Fruit fly (Drosophila melanogaster): Measurements from ENCODE around the gene CG17177.

Gene CG17177

DNA sequence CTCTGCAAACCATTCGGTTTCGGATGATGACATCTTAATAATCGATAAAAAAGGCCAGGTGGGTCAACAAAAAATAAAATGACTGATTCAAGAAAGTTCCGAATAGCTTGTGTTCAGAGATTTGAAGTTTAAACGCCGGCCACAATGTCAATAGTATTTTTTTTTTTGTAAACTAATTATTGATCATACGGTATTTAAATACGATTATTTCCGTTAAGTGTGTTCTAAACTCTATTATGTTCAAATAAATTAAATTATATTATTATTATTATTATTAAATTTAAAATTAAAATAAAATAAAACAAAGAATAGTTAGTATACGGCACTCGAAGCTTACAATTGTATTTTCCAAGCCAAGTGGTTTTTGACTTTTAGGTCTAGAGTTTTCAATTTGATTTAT, 31.9 kb upstream of the CG17177 start, which contains the start of gene CG13471:
TSS of gene CG13471 (minus strand) at position 101 of the 400 bp plus-strand sequence.
- TF ChIP-seq achi (GFP tag; optimal IDR thresholded peaks at IDR 0.05) (no peak), fkh (GFP tag; optimal IDR thresholded peaks at IDR 0.05) (no peak), Eip93F (GFP tag; optimal IDR thresholded peaks at IDR 0.05) (no peak), Smox (GFP tag; optimal IDR thresholded peaks at IDR 0.05) (no peak), esn (GFP tag; optimal IDR thresholded peaks at IDR 0.05) (no peak), net (GFP tag; optimal IDR thresholded peaks at IDR 0.05) (no peak), CG11762 (GFP tag; optimal IDR thresholded peaks at IDR 0.05; ENCODE audit: insufficient read depth) (no peak), eg (GFP tag; IDR thresholded peaks at IDR 0.05) (no peak), CG15336 (GFP tag; IDR thresholded peaks at IDR 0.05) (no peak), vri (GFP tag; optimal IDR thresholded peaks at IDR 0.05) (no peak)

DNA sequence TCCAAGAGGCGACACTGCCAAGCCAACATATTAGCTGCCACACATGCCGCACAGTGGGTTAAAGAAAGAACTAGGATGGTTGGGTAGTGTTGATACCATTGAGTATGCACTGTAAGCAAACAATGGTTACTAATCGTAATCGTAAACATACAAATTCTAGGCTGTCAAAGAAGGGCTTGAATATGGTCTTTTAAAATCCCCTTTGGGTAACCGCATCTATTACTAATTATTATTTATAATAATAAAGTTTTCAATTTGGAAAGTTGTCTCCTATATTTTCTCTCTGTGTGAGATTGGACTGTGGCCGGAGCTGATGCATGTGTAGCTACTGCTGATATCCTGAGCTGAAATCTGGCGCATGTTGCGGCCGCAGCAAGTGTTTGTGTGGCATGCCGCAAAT, 30.3 kb upstream of the CG17177 start:
- TF ChIP-seq acj6 (GFP tag; optimal IDR thresholded peaks at IDR 0.05), result peak; percentile 16
- TF ChIP-seq CG6808 (GFP tag; optimal IDR thresholded peaks at IDR 0.05), result peak; percentile 4
- TF ChIP-seq Eip93F (GFP tag; optimal IDR thresholded peaks at IDR 0.05), result no peak
- TF ChIP-seq Gug (GFP tag; IDR thresholded peaks at IDR 0.05), result no peak
- TF ChIP-seq vri (GFP tag; optimal IDR thresholded peaks at IDR 0.05), result no peak
- TF ChIP-seq CG6276 (GFP tag; optimal IDR thresholded peaks at IDR 0.05), result peak; percentile 17
- TF ChIP-seq esn (GFP tag; optimal IDR thresholded peaks at IDR 0.05), result no peak
- no peak for TF ChIP-seq CG6163 (GFP tag; IDR thresholded peaks at IDR 0.05)
- no peak for TF ChIP-seq Met (GFP tag; optimal IDR thresholded peaks at IDR 0.05)
- peak; percentile 25 for TF ChIP-seq Hr4 (GFP tag; optimal IDR thresholded peaks at IDR 0.05)
- TF ChIP-seq CG11294 (GFP tag; IDR thresholded peaks at IDR 0.05), result no peak
- no peak for TF ChIP-seq dac (GFP tag; optimal IDR thresholded peaks at IDR 0.05)
- no peak for TF ChIP-seq Sox15 (GFP tag; optimal IDR thresholded peaks at IDR 0.05)
- TF ChIP-seq CG9139 (GFP tag; optimal IDR thresholded peaks at IDR 0.05), result peak; percentile 27
- TF ChIP-seq CG11762 (GFP tag; optimal IDR thresholded peaks at IDR 0.05; ENCODE audit: insufficient read depth), result peak; percentile 11
- TF ChIP-seq Hr39 (GFP tag; optimal IDR thresholded peaks at IDR 0.05), result no peak
- TF ChIP-seq Blimp-1 (GFP tag; optimal IDR thresholded peaks at IDR 0.05), result no peak
- TF ChIP-seq fkh (GFP tag; optimal IDR thresholded peaks at IDR 0.05), result no peak
- TF ChIP-seq eg (GFP tag; IDR thresholded peaks at IDR 0.05), result peak; percentile 56; the same call in 1 of the 3 replicates
- TF ChIP-seq pdm3 (GFP tag; optimal IDR thresholded peaks at IDR 0.05), result no peak
- TF ChIP-seq spab (GFP tag; optimal IDR thresholded peaks at IDR 0.05), result peak; percentile 19
- peak; percentile 46 for TF ChIP-seq achi (GFP tag; optimal IDR thresholded peaks at IDR 0.05)
- TF ChIP-seq net (GFP tag; optimal IDR thresholded peaks at IDR 0.05), result peak; percentile 22
- TF ChIP-seq CG34406 (GFP tag; optimal IDR thresholded peaks at IDR 0.05), result no peak
- peak; percentile 21 for TF ChIP-seq fd59A (GFP tag; optimal IDR thresholded peaks at IDR 0.05)
- TF ChIP-seq CG16779 (tag; optimal IDR thresholded peaks at IDR 0.05), result peak; percentile 22
- TF ChIP-seq OdsH (GFP tag; optimal IDR thresholded peaks at IDR 0.05), result peak; percentile 30
- no peak for TF ChIP-seq Sox102F (GFP tag; optimal IDR thresholded peaks at IDR 0.05)
- no peak for TF ChIP-seq dsx (GFP tag; optimal IDR thresholded peaks at IDR 0.05; ENCODE audit: poor library complexity, severe bottlenecking)
- TF ChIP-seq ss (GFP tag; optimal IDR thresholded peaks at IDR 0.05), result peak in 1 of 2 experiments; percentile 33
- peak; percentile 33 for TF ChIP-seq CG3919 (GFP tag; optimal IDR thresholded peaks at IDR 0.05)
- TF ChIP-seq CG1621 (tag; optimal IDR thresholded peaks at IDR 0.05), result no peak
- peak; percentile 11 for TF ChIP-seq CG4318 (GFP tag; optimal IDR thresholded peaks at IDR 0.05)
- peak; percentile 74; the same call in 2 of the 3 replicates for TF ChIP-seq CG8119 (GFP tag; IDR thresholded peaks at IDR 0.05)
- TF ChIP-seq CG10631 (GFP tag; optimal IDR thresholded peaks at IDR 0.05), result peak; percentile 60
- TF ChIP-seq topi (GFP tag; optimal IDR thresholded peaks at IDR 0.05), result no peak
- TF ChIP-seq CG6854 (GFP tag; optimal IDR thresholded peaks at IDR 0.05), result no peak
- TF ChIP-seq salr (GFP tag; optimal IDR thresholded peaks at IDR 0.05), result no peak
- no peak for TF ChIP-seq Lpt (GFP tag; optimal IDR thresholded peaks at IDR 0.05)
- TF ChIP-seq Smox (GFP tag; optimal IDR thresholded peaks at IDR 0.05), result no peak
- peak; percentile 58 for TF ChIP-seq CG32006 (GFP tag; optimal IDR thresholded peaks at IDR 0.05)
- no peak for TF ChIP-seq CG7368 (GFP tag; optimal IDR thresholded peaks at IDR 0.05)
- no peak for TF ChIP-seq Ets21C (GFP tag; optimal IDR thresholded peaks at IDR 0.05)
- TF ChIP-seq CG10669 (GFP tag; optimal IDR thresholded peaks at IDR 0.05), result peak; percentile 38
- TF ChIP-seq Eip78C (GFP tag), result peak; percentile 81
- no peak for TF ChIP-seq CG31627 (GFP tag; optimal IDR thresholded peaks at IDR 0.05)
- no peak for TF ChIP-seq Eip75B (GFP tag; optimal IDR thresholded peaks at IDR 0.05)
- peak; percentile 61 for TF ChIP-seq CG15336 (GFP tag; IDR thresholded peaks at IDR 0.05)
